Worm (Caenorhabditis elegans) whole organism, L4/young adult: Measurements from ENCODE around the gene kin-19.

Experiments used
- W03F9.2 ChIP-seq: fragments of 150-350 bp; optimal IDR thresholded peaks from 2 replicates; lab custom pipeline; 2014; ENCODE audit warnings: missing biosample characterization, missing genetic modification characterization
- dao-5 ChIP-seq: sonication (generic microtip); optimal IDR thresholded peaks from 2 replicates; lab custom pipeline; 2016; ENCODE audit warnings: missing genotype, missing genetic modification characterization, moderate library complexity, missing compliant biosample characterization
- him-1 ChIP-seq: sonication (generic microtip); optimal IDR thresholded peaks from 2 replicates; lab custom pipeline; 2016; ENCODE audit warnings: missing genotype, missing genetic modification reagents, missing genetic modification characterization, missing compliant biosample characterization

The kin-19 gene

ce11 chrIII:4070239-4070638 is 16.2 kb downstream of the kin-19 start:
- TF ChIP-seq dao-5 (tag; lab: Kevin White, UChicago) (no peak), him-1 (no peak), W03F9.2 (tag; lab: Kevin White, UChicago) (no peak)

- TF ChIP-seq dao-5 (tag; lab: Kevin White, UChicago), result no peak
- no peak for TF ChIP-seq W03F9.2 (tag; lab: Kevin White, UChicago)
- TF ChIP-seq him-1, result no peak
Observed at ce11 chrIII:4068120-4068519, 18.3 kb downstream of the kin-19 start.

- TF ChIP-seq dao-5 (tag; lab: Kevin White, UChicago) (no peak), W03F9.2 (tag; lab: Kevin White, UChicago) (no peak), him-1 (no peak)
Observed at ce11 chrIII:4066333-4066732, 20.1 kb downstream of the kin-19 start, which contains the start of gene unc-79. Gene unc-79 (plus strand): TSS chrIII:4066633.

- no peak for TF ChIP-seq dao-5 (tag; lab: Kevin White, UChicago)
- peak; percentile 57 for TF ChIP-seq him-1
Observed at ce11 chrIII:4063724-4064123, 22.7 kb downstream of the kin-19 start.

ce11 chrIII:4060019-4060418 is 26.4 kb downstream of the kin-19 start, which contains the start of gene his-70:
Gene his-70 (minus strand): TSS chrIII:4060119.
- TF ChIP-seq dao-5 (tag; lab: Kevin White, UChicago) (no peak), W03F9.2 (tag; lab: Kevin White, UChicago) (no peak), him-1 (no peak)

ce11 chrIII:4058643-4059042 is 27.8 kb downstream of the kin-19 start, which contains the start of gene his-69:
Gene his-69 (minus strand): TSS chrIII:4058743.
- TF ChIP-seq him-1 (no peak), W03F9.2 (tag; lab: Kevin White, UChicago) (no peak), dao-5 (tag; lab: Kevin White, UChicago) (no peak)

ce11 chrIII:4057894-4058293 is 28.5 kb downstream of the kin-19 start, which contains the start of gene rcq-5:
Gene rcq-5 (minus strand): TSS chrIII:4057976.
- TF ChIP-seq dao-5 (tag; lab: Kevin White, UChicago) (no peak), W03F9.2 (tag; lab: Kevin White, UChicago) (no peak), him-1 (no peak)

ce11 chrIII:4049150-4049549 is 37.3 kb downstream of the kin-19 start:
- no peak for TF ChIP-seq dao-5 (tag; lab: Kevin White, UChicago)
- no peak for TF ChIP-seq him-1
- TF ChIP-seq W03F9.2 (tag; lab: Kevin White, UChicago), result no peak

- TF ChIP-seq dao-5 (tag; lab: Kevin White, UChicago) (no peak), him-1 (no peak), W03F9.2 (tag; lab: Kevin White, UChicago) (no peak)
Observed at ce11 chrIII:4039775-4040174, 46.7 kb downstream of the kin-19 start.

ce11 chrIII:4037332-4037731 is 49.1 kb downstream of the kin-19 start:
- TF ChIP-seq W03F9.2 (tag; lab: Kevin White, UChicago) (no peak), dao-5 (tag; lab: Kevin White, UChicago) (no peak), him-1 (no peak)

- TF ChIP-seq him-1 (no peak), dao-5 (tag; lab: Kevin White, UChicago) (no peak), W03F9.2 (tag; lab: Kevin White, UChicago) (no peak)
Observed at ce11 chrIII:4036740-4037139, 49.7 kb downstream of the kin-19 start, which contains the start of gene hum-5. Gene hum-5 (minus strand): TSS chrIII:4036840.

ce11 chrIII:4034984-4035383 is 51.5 kb downstream of the kin-19 start:
- TF ChIP-seq W03F9.2 (tag; lab: Kevin White, UChicago) (no peak), him-1 (no peak), dao-5 (tag; lab: Kevin White, UChicago) (no peak)
